Worm (Caenorhabditis elegans): ENCODE data around the gene C56C10.6.

Gene C56C10.6

ce11 chrII:6535957-6536424 lies 45.1 kb downstream of the C56C10.6 start, which contains the start of gene utp-20 (continued):
- TF ChIP-seq mep-1 (tag; optimal IDR thresholded peaks at IDR 0.05) (peak; percentile 62), nhr-12 (tag; optimal IDR thresholded peaks at IDR 0.05) (no peak), snpc-4 (tag; optimal IDR thresholded peaks at IDR 0.05) (no peak), nhr-77 (tag; optimal IDR thresholded peaks at IDR 0.05) (no peak)

DNA sequence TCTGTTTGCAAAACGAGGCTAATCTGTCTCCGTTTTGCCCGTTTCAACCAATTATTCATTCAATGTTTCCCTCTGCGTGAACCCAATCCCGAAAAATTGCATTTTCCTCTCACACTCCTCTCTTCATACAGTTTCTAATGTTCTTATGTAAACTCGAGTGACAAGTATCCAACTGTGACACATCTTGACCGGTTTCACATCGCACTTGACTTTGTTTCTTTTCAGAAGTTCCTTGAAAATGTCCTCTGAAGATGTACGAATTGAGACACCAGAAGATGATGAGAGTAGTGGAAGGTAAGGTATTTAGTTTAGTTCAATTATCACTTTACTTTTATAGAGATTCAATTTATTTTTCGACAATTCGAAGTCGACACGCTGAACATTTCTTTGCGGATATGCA lies 49.2 kb downstream of the C56C10.6 start, which contains the start of gene abcx-1:
Gene abcx-1 (plus strand): TSS at position 224 of the 400 bp plus-strand sequence.
- no peak for TF ChIP-seq Y116A8C.19 (tag; optimal IDR thresholded peaks at IDR 0.05; ENCODE audit: borderline replicate concordance)
- TF ChIP-seq lin-14 (GFP tag; optimal IDR thresholded peaks at IDR 0.05): peak; percentile 45
- TF ChIP-seq efl-1 (optimal IDR thresholded peaks at IDR 0.05): no peak
- TF ChIP-seq efl-1 (GFP tag; optimal IDR thresholded peaks at IDR 0.05 in 1 of 2): no peak
- TF ChIP-seq nhr-85 (tag): peak; percentile 79

- no peak for TF ChIP-seq nhr-28 (tag; optimal IDR thresholded peaks at IDR 0.05)
- TF ChIP-seq nhr-84 (tag; optimal IDR thresholded peaks at IDR 0.05): no peak
- TF ChIP-seq lin-35 (GFP tag; optimal IDR thresholded peaks at IDR 0.05): no peak
- TF ChIP-seq vab-15 (tag; optimal IDR thresholded peaks at IDR 0.05): no peak
- no peak for TF ChIP-seq hpl-2 (GFP tag; optimal IDR thresholded peaks at IDR 0.05)
Observed at ce11 chrII:6531527-6531926, 49.6 kb downstream of the C56C10.6 start, which contains the start of gene abch-1. Gene abch-1 (minus strand): TSS chrII:6531627.
